Worm (Caenorhabditis elegans) whole organism, L4 larva: ENCODE results near the gene pfn-3.

Experiments used
- lin-13 ChIP-seq: fragments of 150-350 bp; optimal IDR thresholded peaks from 2 replicates; lab custom pipeline; 2014; ENCODE audit warnings: missing biosample characterization, missing genetic modification reagents, missing genetic modification characterization
- pqm-1 ChIP-seq: sonication (generic microtip); optimal IDR thresholded peaks from 2 replicates; lab custom pipeline; 2017; ENCODE audit warnings: missing biosample characterization, missing genetic modification characterization

ce11 chrX:1128503-1129036 lies 48.1 kb upstream of the pfn-3 start, which contains the start of gene snx-1:
- TF ChIP-seq pqm-1 (tag; lab: Kevin White, UChicago), result peak; percentile 18
- no peak for TF ChIP-seq lin-13 (GFP tag; lab: Kevin White, UChicago)
